Fruit fly (Drosophila melanogaster) Kc167 (cell line): ENCODE results near the gene Gal.

ENCODE experiments used
- Sin3A ChIP-seq: fragments of >200 bp; optimal IDR thresholded peaks from 2 replicates; lab custom pipeline; 2018; ENCODE audit warnings: missing external identifiers
- psq ChIP-seq: fragments of >200 bp; optimal IDR thresholded peaks from 2 replicates; lab custom pipeline; 2017; ENCODE audit warnings: missing external identifiers
- ttk ChIP-seq: sonication (Bioruptor generic); optimal IDR thresholded peaks from 2 replicates; lab custom pipeline; 2017; ENCODE audit warnings: missing external identifiers

- TF ChIP-seq ttk (lab: Kevin White, UChicago) (no peak), psq (lab: Kevin White, UChicago) (no peak), Sin3A (lab: Kevin White, UChicago) (no peak)
These were observed 24.9 kb downstream of the Gal start, which contains the start of gene eIF4A for dm6 chr2L:5981433-5982333.
